Worm (Caenorhabditis elegans) whole organism, L4 larva: ENCODE data around the gene Y5F2A.4.

Source experiments
- F10B5.3 ChIP-seq: sonication (generic microtip); optimal IDR thresholded peaks from 2 replicates; lab custom pipeline; 2016; ENCODE audit warnings: mild to moderate bottlenecking, missing genetic modification characterization, missing compliant biosample characterization
- F26F4.8 ChIP-seq: fragments of 200-800 bp; sonication (Bioruptor generic); conservative IDR thresholded peaks from 2 replicates; pipeline ENCODE4 v1.3.6; 2022; ENCODE audit warnings: missing genetic modification characterization, missing compliant biosample characterization
- F44E2.7 ChIP-seq: fragments of 200-800 bp; sonication (Bioruptor generic); IDR thresholded peaks from 2 replicates; pipeline ENCODE4 v2.1.2; 2022; ENCODE audit warnings: missing genetic modification characterization, missing compliant biosample characterization
- R02D3.7 ChIP-seq: fragments of 150-350 bp; sonication (generic microtip); optimal IDR thresholded peaks from 3 replicates; lab custom pipeline; 2014; ENCODE audit warnings: missing biosample characterization, missing genetic modification characterization
- Y105C5A.15 ChIP-seq: fragments of 200-800 bp; sonication (Bioruptor generic); IDR thresholded peaks from 2 replicates; pipeline ENCODE4 v1.3.6; 2022; ENCODE audit warnings: missing genetic modification characterization, missing compliant biosample characterization
- Y75B8A.6 ChIP-seq: fragments of 200-800 bp; sonication (Bioruptor generic); IDR thresholded peaks from 2 replicates; pipeline ENCODE4 v1.3.6; 2022; ENCODE audit warnings: missing genetic modification reagents, missing genetic modification characterization, missing compliant biosample characterization
- ZK337.2 ChIP-seq: fragments of 200-800 bp; sonication (Bioruptor generic); IDR thresholded peaks from 2 replicates; pipeline ENCODE4 v1.3.6; 2022; ENCODE audit warnings: missing genetic modification reagents, missing genetic modification characterization, missing compliant biosample characterization
- attf-4 ChIP-seq: sonication (generic microtip); optimal IDR thresholded peaks from 3 replicates; lab custom pipeline; 2017; ENCODE audit warnings: missing biosample characterization, missing genetic modification characterization
- ceh-32 ChIP-seq: sonication (generic microtip); optimal IDR thresholded peaks from 2 replicates; lab custom pipeline; 2016; ENCODE audit warnings: mild to moderate bottlenecking, missing genetic modification characterization, missing compliant biosample characterization; ENCODE audit not compliant: poor library complexity
- ceh-62 ChIP-seq: sonication (generic microtip); optimal IDR thresholded peaks from 2 replicates; lab custom pipeline; 2017; ENCODE audit warnings: missing biosample characterization, missing genetic modification characterization
- ceh-82 ChIP-seq: sonication (generic microtip); optimal IDR thresholded peaks from 2 replicates; lab custom pipeline; 2017; ENCODE audit warnings: missing biosample characterization, missing genetic modification characterization
- cey-2 ChIP-seq: sonication (generic microtip); optimal IDR thresholded peaks from 3 replicates; lab custom pipeline; 2017; ENCODE audit warnings: missing genetic modification characterization, mild to moderate bottlenecking, missing compliant biosample characterization, antibody characterized with exemption, borderline replicate concordance; ENCODE audit not compliant: insufficient read depth
- daf-12 ChIP-seq: fragments of 150-350 bp; optimal IDR thresholded peaks from 2 replicates; lab custom pipeline; 2014; ENCODE audit warnings: missing biosample characterization, missing genetic modification reagents, missing genetic modification characterization
- daf-16 ChIP-seq, 3 experiments: sonication (generic microtip); optimal IDR thresholded peaks; 2 replicates each; lab custom pipeline; 2016 to 2017; ENCODE audit warnings: missing genetic modification characterization in 3 of 3, missing genetic modification reagents in 3 of 3, mild to moderate bottlenecking in 2 of 3, missing compliant biosample characterization in 2 of 3, missing biosample characterization in 1 of 3, moderate library complexity in 1 of 3
- daf-19 ChIP-seq: fragments of 200-800 bp; sonication (Bioruptor generic); conservative IDR thresholded peaks from 2 replicates; pipeline ENCODE4 v1.3.6; 2022; ENCODE audit warnings: missing genetic modification characterization, missing compliant biosample characterization
- daf-8 ChIP-seq: fragments of 200-800 bp; sonication (Bioruptor generic); IDR thresholded peaks from 2 replicates; pipeline ENCODE4 v1.3.6; 2022; ENCODE audit warnings: missing genetic modification characterization, missing compliant biosample characterization
- dmd-6 ChIP-seq: fragments of 200-800 bp; sonication (Bioruptor generic); IDR thresholded peaks from 2 replicates; pipeline ENCODE4 v1.3.6; 2022; ENCODE audit warnings: missing genetic modification reagents, missing genetic modification characterization, missing compliant biosample characterization
- dmd-9 ChIP-seq: fragments of 200-800 bp; sonication (Bioruptor generic); IDR thresholded peaks from 2 replicates; pipeline ENCODE4 v1.3.6; 2022; ENCODE audit warnings: missing genetic modification reagents, missing genetic modification characterization, missing compliant biosample characterization
- dve-1 ChIP-seq: sonication (generic microtip); optimal IDR thresholded peaks from 2 replicates; lab custom pipeline; 2017; ENCODE audit warnings: antibody characterized with exemption, mild to moderate bottlenecking, missing genetic modification characterization, missing compliant biosample characterization; ENCODE audit not compliant: insufficient read depth
- fkh-10 ChIP-seq: fragments of 150-350 bp; optimal IDR thresholded peaks from 2 replicates; lab custom pipeline; 2014; ENCODE audit warnings: missing biosample characterization, missing genetic modification reagents, missing genetic modification characterization
- fos-1 ChIP-seq: fragments of 150-350 bp; optimal IDR thresholded peaks from 2 replicates; lab custom pipeline; 2014; ENCODE audit warnings: missing biosample characterization, missing genetic modification characterization
- gei-8 ChIP-seq: fragments of 200-800 bp; sonication (Bioruptor generic); optimal IDR thresholded peaks from 2 replicates; lab custom pipeline; 2018; ENCODE audit warnings: mild to moderate bottlenecking, missing genetic modification characterization, missing compliant biosample characterization
- hif-1 ChIP-seq, 2 experiments: sonication (generic microtip); optimal IDR thresholded peaks; 2 replicates each; lab custom pipeline; 2016 to 2017; ENCODE audit warnings: missing compliant biosample characterization in 2 of 2, missing genetic modification characterization in 2 of 2, missing genetic modification reagents in 2 of 2, missing genotype in 2 of 2, mild to moderate bottlenecking in 1 of 2
- hlh-11 ChIP-seq: fragments of 200-800 bp; sonication (Bioruptor generic); optimal IDR thresholded peaks from 2 replicates; lab custom pipeline; 2018; ENCODE audit warnings: mild to moderate bottlenecking, missing genetic modification characterization, missing compliant biosample characterization
- hlh-30 ChIP-seq: sonication (generic microtip); optimal IDR thresholded peaks from 2 replicates; lab custom pipeline; 2017; ENCODE audit warnings: antibody characterized with exemption, mild to moderate bottlenecking, missing genetic modification characterization, missing compliant biosample characterization; ENCODE audit not compliant: insufficient read depth
- lim-7 ChIP-seq: fragments of 200-800 bp; sonication (Bioruptor generic); IDR thresholded peaks from 2 replicates; pipeline ENCODE4 v1.3.6; 2022; ENCODE audit warnings: missing genetic modification characterization, missing compliant biosample characterization
- lin-15B ChIP-seq: fragments of 150-350 bp; sonication (generic microtip); optimal IDR thresholded peaks from 3 replicates; lab custom pipeline; 2014; ENCODE audit warnings: missing biosample characterization, missing genetic modification characterization
- lin-39 ChIP-seq: fragments of 150-350 bp; optimal IDR thresholded peaks from 2 replicates; lab custom pipeline; 2014; ENCODE audit warnings: missing biosample characterization, missing genetic modification reagents, missing genetic modification characterization
- lsy-2 ChIP-seq, 2 experiments: fragments of 150-350 bp in 1 of 2; sonication (generic microtip) in 1 of 2; optimal IDR thresholded peaks; 2 replicates each; lab custom pipeline; 2014 to 2017; ENCODE audit warnings: missing biosample characterization in 2 of 2, missing genetic modification characterization in 2 of 2
- madf-5 ChIP-seq, 2 experiments: fragments of 200-800 bp; sonication (Bioruptor generic); IDR thresholded peaks; 2 replicates each; pipeline ENCODE4 v1.3.6; 2022; ENCODE audit warnings: missing compliant biosample characterization in 2 of 2, missing genetic modification characterization in 2 of 2
- mdl-1 ChIP-seq, 2 experiments: fragments of 150-350 bp in 1 of 2; sonication (generic microtip) in 1 of 2; optimal IDR thresholded peaks; 2 replicates each; lab custom pipeline; 2014 to 2017; ENCODE audit warnings: missing biosample characterization in 2 of 2, missing genetic modification characterization in 2 of 2
- mxl-3 ChIP-seq: fragments of 200-800 bp; sonication (Bioruptor generic); optimal IDR thresholded peaks from 2 replicates; lab custom pipeline; 2018; ENCODE audit warnings: mild to moderate bottlenecking, missing genetic modification characterization, missing compliant biosample characterization
- nhr-11 ChIP-seq: fragments of 150-350 bp; optimal IDR thresholded peaks from 2 replicates; lab custom pipeline; 2014; ENCODE audit warnings: missing biosample characterization, missing genetic modification characterization
- nhr-111 ChIP-seq: fragments of 200-800 bp; sonication (Bioruptor generic); optimal IDR thresholded peaks from 2 replicates; lab custom pipeline; 2018; ENCODE audit warnings: mild to moderate bottlenecking, missing genetic modification characterization, missing compliant biosample characterization
- nhr-237 ChIP-seq: sonication (generic microtip); optimal IDR thresholded peaks from 2 replicates; lab custom pipeline; 2017; ENCODE audit warnings: missing biosample characterization, missing genetic modification characterization
- nhr-48 ChIP-seq: sonication (generic microtip); optimal IDR thresholded peaks from 2 replicates; lab custom pipeline; 2016; ENCODE audit warnings: mild to moderate bottlenecking, missing genetic modification characterization, missing compliant biosample characterization
- nhr-76 ChIP-seq: fragments of 150-350 bp; optimal IDR thresholded peaks from 2 replicates; lab custom pipeline; 2014; ENCODE audit warnings: missing biosample characterization, missing genetic modification characterization
- nhr-77 ChIP-seq: fragments of 150-350 bp; optimal IDR thresholded peaks from 2 replicates; lab custom pipeline; 2014; ENCODE audit warnings: missing biosample characterization, missing genetic modification characterization
- pqm-1 ChIP-seq: sonication (generic microtip); optimal IDR thresholded peaks from 2 replicates; lab custom pipeline; 2017; ENCODE audit warnings: missing biosample characterization, missing genetic modification characterization
- rbr-2 ChIP-seq: sonication (generic microtip); optimal IDR thresholded peaks from 2 replicates; lab custom pipeline; 2016; ENCODE audit warnings: missing genotype, missing genetic modification characterization, missing compliant biosample characterization
- saeg-2 ChIP-seq: fragments of 200-800 bp; sonication (Bioruptor generic); IDR thresholded peaks from 2 replicates; pipeline ENCODE4 v1.3.6; 2022; ENCODE audit warnings: missing genetic modification reagents, missing genetic modification characterization, missing compliant biosample characterization
- snpc-1.2 ChIP-seq: fragments of 200-800 bp; sonication (Bioruptor generic); IDR thresholded peaks from 2 replicates; pipeline ENCODE4 v1.3.6; 2022; ENCODE audit warnings: missing genetic modification reagents, missing genetic modification characterization, missing compliant biosample characterization
- spr-3 ChIP-seq: fragments of 200-800 bp; sonication (Bioruptor generic); optimal IDR thresholded peaks from 2 replicates; lab custom pipeline; 2018; ENCODE audit warnings: mild to moderate bottlenecking, missing genetic modification characterization, missing compliant biosample characterization
- unc-62 ChIP-seq, 3 experiments: fragments of 150-350 bp in 1 of 3; sonication (generic microtip); optimal IDR thresholded peaks in 2 of 3; peaks in 1 of 3; 1 replicate in 1 of 3; 2 replicates in 2 of 3; lab custom pipeline; 2014 to 2017; ENCODE audit warnings: missing biosample characterization in 3 of 3, missing genetic modification characterization in 3 of 3, missing genetic modification reagents in 3 of 3, missing genotype in 1 of 3
- zag-1 ChIP-seq: fragments of 150-350 bp; optimal IDR thresholded peaks from 2 replicates; lab custom pipeline; 2014; ENCODE audit warnings: missing biosample characterization, missing genetic modification characterization
- zfp-3 ChIP-seq: fragments of 200-800 bp; sonication (Bioruptor generic); conservative IDR thresholded peaks from 2 replicates; pipeline ENCODE4 v1.3.6; 2022; ENCODE audit warnings: missing genetic modification reagents, missing genetic modification characterization, missing compliant biosample characterization
- zip-2 ChIP-seq: fragments of 150-350 bp; optimal IDR thresholded peaks from 2 replicates; lab custom pipeline; 2014; ENCODE audit warnings: missing biosample characterization, missing genetic modification characterization
- ztf-11 ChIP-seq: fragments of 150-350 bp; optimal IDR thresholded peaks from 2 replicates; lab custom pipeline; 2014; ENCODE audit warnings: missing biosample characterization, missing genetic modification characterization
- ztf-7 ChIP-seq: fragments of 150-350 bp; optimal IDR thresholded peaks from 2 replicates; lab custom pipeline; 2014; ENCODE audit warnings: missing biosample characterization, missing genetic modification characterization

The Y5F2A.4 gene

DNA sequence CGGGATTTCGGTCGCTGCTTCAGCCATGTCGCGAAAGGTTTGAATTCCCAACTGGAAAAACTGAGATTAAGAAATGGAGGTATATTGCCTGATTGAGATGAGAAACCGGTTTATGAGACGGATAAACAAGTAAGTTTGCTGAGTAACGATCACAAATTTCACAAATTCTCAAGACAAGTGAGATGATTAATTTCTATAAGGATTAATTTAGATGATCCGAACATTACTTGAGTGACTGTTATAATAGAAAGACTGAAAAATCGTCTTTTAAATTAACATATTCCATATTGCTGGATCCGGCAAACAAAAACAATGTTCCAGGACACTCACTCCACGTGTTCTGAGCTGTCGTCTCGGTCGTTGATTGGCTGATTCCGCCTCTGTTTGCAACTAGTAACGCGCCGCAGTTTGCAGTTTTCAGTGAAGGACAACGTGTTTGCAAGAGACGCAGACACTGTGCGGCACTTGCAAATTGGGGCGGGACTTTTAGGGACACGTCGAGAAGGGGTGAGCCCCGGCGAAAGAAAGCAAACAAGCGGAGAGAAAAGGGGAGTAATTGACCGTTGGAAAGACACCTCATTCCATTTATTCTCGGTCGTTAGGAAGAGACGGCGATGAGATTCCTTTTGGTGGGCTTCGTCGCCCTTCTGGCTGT is 40.6 kb upstream of the Y5F2A.4 start, which contains the start of the genes imp-2 and enpl-1 (continued):
- TF ChIP-seq hlh-30 (peak; percentile 92), attf-4 (tag; lab: Kevin White, UChicago) (no peak), cey-2 (tag; lab: Kevin White, UChicago) (no peak), snpc-1.2 (GFP tag; lab: Robert Waterston, UW) (no peak), rbr-2 (tag; lab: Kevin White, UChicago) (peak; percentile 90), Y105C5A.15 (GFP tag; lab: Robert Waterston, UW) (no peak), ceh-32 (no peak), nhr-77 (tag; lab: Kevin White, UChicago) (peak; percentile 77), hlh-11 (peak; percentile 96), nhr-11 (tag; lab: Kevin White, UChicago) (peak; percentile 83), F44E2.7 (GFP tag; lab: Robert Waterston, UW) (no peak), fos-1 (tag; lab: Kevin White, UChicago) (no peak), fkh-10 (GFP tag; lab: Kevin White, UChicago) (peak; percentile 85), unc-62 (GFP tag; optimal IDR thresholded peaks at IDR 0.05 in 1 of 2; lab: Kevin White, UChicago) (peak in 1 of 2 experiments; percentile 96), unc-62 (tag; optimal IDR thresholded peaks at IDR 0.05; lab: Kevin White, UChicago) (no peak), pqm-1 (tag; lab: Kevin White, UChicago) (peak; percentile 64), daf-19 (GFP tag; lab: Robert Waterston, UW) (no peak), saeg-2 (peak; percentile 78), nhr-237 (tag; lab: Kevin White, UChicago) (no peak), Y75B8A.6 (GFP tag; lab: Robert Waterston, UW) (no peak), nhr-76 (no peak), spr-3 (GFP tag; lab: Kevin White, UChicago) (peak; percentile 11), ZK337.2 (no peak), lsy-2 (tag; optimal IDR thresholded peaks at IDR 0.05; lab: Kevin White, UChicago) (peak; percentile 85 to 96), dmd-9 (GFP tag; lab: Robert Waterston, UW) (peak; percentile 55; the same call in 1 of the 2 replicates), nhr-111 (GFP tag; lab: Kevin White, UChicago) (no peak), nhr-48 (peak; percentile 62), lin-39 (tag; lab: Kevin White, UChicago) (no peak), mxl-3 (GFP tag; lab: Kevin White, UChicago) (peak; percentile 100), hif-1 (tag; optimal IDR thresholded peaks at IDR 0.05; lab: Kevin White, UChicago) (peak; percentile 18 to 69), ceh-82 (tag; lab: Kevin White, UChicago) (no peak), ceh-62 (tag; lab: Kevin White, UChicago) (no peak), F26F4.8 (GFP tag; lab: Robert Waterston, UW) (no peak), F10B5.3 (tag; lab: Kevin White, UChicago) (peak; percentile 69), zip-2 (peak; percentile 43), daf-12 (no peak), daf-16 (GFP tag; optimal IDR thresholded peaks at IDR 0.05; lab: Kevin White, UChicago) (peak in 1 of 2 experiments; percentile 74), daf-16 (tag; optimal IDR thresholded peaks at IDR 0.05; lab: Kevin White, UChicago) (peak; percentile 72), zfp-3 (GFP tag; lab: Robert Waterston, UW) (0 out of 2 replicates have a peak, but pooled peaks have one; percentile 13), R02D3.7 (tag; lab: Kevin White, UChicago) (no peak), madf-5 (GFP tag; IDR thresholded peaks at IDR 0.05; lab: Robert Waterston, UW) (no peak), dmd-6 (GFP tag; lab: Robert Waterston, UW) (peak; percentile 88), daf-8 (GFP tag; lab: Robert Waterston, UW) (no peak), ztf-11 (tag; lab: Kevin White, UChicago) (no peak), lim-7 (peak; percentile 17; the same call in 1 of the 2 replicates), gei-8 (GFP tag; lab: Kevin White, UChicago) (peak; percentile 76), dve-1 (tag; lab: Kevin White, UChicago) (peak; percentile 93), lin-15B (tag; lab: Kevin White, UChicago) (no peak), zag-1 (peak; percentile 68), ztf-7 (tag; lab: Kevin White, UChicago) (no peak), mdl-1 (tag; optimal IDR thresholded peaks at IDR 0.05; lab: Kevin White, UChicago) (peak; percentile 71 to 98)
